Fruit fly (Drosophila melanogaster) whole organism, prepupa: Measurements from ENCODE around the gene NetB.

Experiments used
- Blimp-1 ChIP-seq: fragments of 200-800 bp; sonication (Bioruptor generic); optimal IDR thresholded peaks from 3 replicates; lab custom pipeline; 2017; ENCODE audit warnings: missing biosample characterization, missing genetic modification characterization, mild to moderate bottlenecking, moderate library complexity, missing genetic modification reagents
- CG10631 ChIP-seq: fragments of 200-800 bp; sonication (Bioruptor generic); optimal IDR thresholded peaks from 2 replicates; lab custom pipeline; 2016; ENCODE audit warnings: missing biosample characterization, missing genetic modification characterization
- CG10669 ChIP-seq: fragments of 200-800 bp; sonication (Bioruptor generic); optimal IDR thresholded peaks from 3 replicates; lab custom pipeline; 2018; ENCODE audit warnings: missing biosample characterization, mild to moderate bottlenecking, missing genetic modification characterization, moderate library complexity
- CG11294 ChIP-seq: fragments of 200-800 bp; sonication (Bioruptor generic); IDR thresholded peaks from 2 replicates; pipeline ENCODE4 v1.3.6; 2022; ENCODE audit warnings: missing biosample characterization, missing genetic modification characterization
- CG11762 ChIP-seq: fragments of 200-800 bp; sonication (Bioruptor generic); optimal IDR thresholded peaks from 3 replicates; lab custom pipeline; 2016; ENCODE audit warnings: missing biosample characterization, missing genetic modification characterization; ENCODE audit not compliant: insufficient read depth
- CG11902 ChIP-seq: fragments of 200-800 bp; sonication (Bioruptor generic); optimal IDR thresholded peaks from 3 replicates; lab custom pipeline; 2016; ENCODE audit warnings: missing biosample characterization, missing genetic modification characterization
- CG15336 ChIP-seq: fragments of 200-800 bp; sonication (Bioruptor generic); IDR thresholded peaks from 2 replicates; pipeline ENCODE4 v1.3.6; 2022; ENCODE audit warnings: missing biosample characterization, missing genetic modification characterization
- CG1621 ChIP-seq: fragments of 200-800 bp; sonication (Bioruptor generic); optimal IDR thresholded peaks from 3 replicates; lab custom pipeline; 2018; ENCODE audit warnings: missing biosample characterization, mild to moderate bottlenecking, missing genetic modification characterization
- CG16779 ChIP-seq: fragments of 200-800 bp; sonication (Bioruptor generic); optimal IDR thresholded peaks from 3 replicates; lab custom pipeline; 2017; ENCODE audit warnings: missing biosample characterization, mild to moderate bottlenecking, missing genetic modification characterization
- CG3032 ChIP-seq: fragments of 200-800 bp; optimal IDR thresholded peaks from 2 replicates; lab custom pipeline; 2019; ENCODE audit warnings: missing biosample characterization, mild to moderate bottlenecking, missing genetic modification characterization, moderate library complexity
- CG31627 ChIP-seq: fragments of 200-800 bp; sonication (Bioruptor generic); optimal IDR thresholded peaks from 3 replicates; lab custom pipeline; 2016; ENCODE audit warnings: missing biosample characterization, missing genetic modification characterization
- CG32006 ChIP-seq: fragments of 200-800 bp; sonication (Bioruptor generic); optimal IDR thresholded peaks from 3 replicates; lab custom pipeline; 2017; ENCODE audit warnings: missing biosample characterization, mild to moderate bottlenecking, missing genetic modification characterization
- CG34406 ChIP-seq: fragments of 200-800 bp; sonication (Bioruptor generic); optimal IDR thresholded peaks from 3 replicates; lab custom pipeline; 2016; ENCODE audit warnings: missing biosample characterization, missing genetic modification characterization
- CG3919 ChIP-seq: fragments of 200-800 bp; sonication (Bioruptor generic); optimal IDR thresholded peaks from 3 replicates; lab custom pipeline; 2016; ENCODE audit warnings: missing biosample characterization, missing genetic modification characterization
- CG4318 ChIP-seq: fragments of 200-800 bp; sonication (Bioruptor generic); optimal IDR thresholded peaks from 3 replicates; lab custom pipeline; 2017; ENCODE audit warnings: missing biosample characterization, mild to moderate bottlenecking, missing genetic modification characterization
- CG6163 ChIP-seq: fragments of 200-800 bp; sonication (Bioruptor generic); IDR thresholded peaks from 3 replicates; pipeline ENCODE4 v1.3.6; 2022; ENCODE audit warnings: missing biosample characterization, missing genetic modification characterization
- CG6276 ChIP-seq: fragments of 200-800 bp; sonication (Bioruptor generic); optimal IDR thresholded peaks from 2 replicates; lab custom pipeline; 2017; ENCODE audit warnings: missing biosample characterization, mild to moderate bottlenecking, missing genetic modification characterization
- CG6792 ChIP-seq: fragments of 200-800 bp; sonication (Bioruptor generic); optimal IDR thresholded peaks from 3 replicates; lab custom pipeline; 2016; ENCODE audit warnings: missing biosample characterization, missing genetic modification characterization
- CG6808 ChIP-seq: fragments of 200-800 bp; sonication (Bioruptor generic); optimal IDR thresholded peaks from 3 replicates; lab custom pipeline; 2017; ENCODE audit warnings: missing biosample characterization, missing genetic modification characterization, mild to moderate bottlenecking, moderate library complexity, missing genetic modification reagents
- CG6854 ChIP-seq: fragments of 200-800 bp; sonication (Bioruptor generic); optimal IDR thresholded peaks from 2 replicates; lab custom pipeline; 2017; ENCODE audit warnings: missing biosample characterization, mild to moderate bottlenecking, missing genetic modification characterization
- CG7368 ChIP-seq: fragments of 200-800 bp; sonication (Bioruptor generic); optimal IDR thresholded peaks from 3 replicates; lab custom pipeline; 2016; ENCODE audit warnings: missing biosample characterization, missing genetic modification characterization
- CG8632 ChIP-seq: fragments of 200-800 bp; sonication (Bioruptor generic); optimal IDR thresholded peaks from 3 replicates; lab custom pipeline; 2016; ENCODE audit warnings: missing biosample characterization, missing genetic modification characterization
- CG9139 ChIP-seq: fragments of 200-800 bp; sonication (Bioruptor generic); optimal IDR thresholded peaks from 3 replicates; lab custom pipeline; 2017; ENCODE audit warnings: missing biosample characterization, mild to moderate bottlenecking, missing genetic modification characterization
- Eip75B ChIP-seq: fragments of 200-800 bp; sonication (Bioruptor generic); optimal IDR thresholded peaks from 3 replicates; lab custom pipeline; 2016; ENCODE audit warnings: missing biosample characterization, missing genetic modification characterization
- Eip78C ChIP-seq: fragments of 200-800 bp; sonication (Bioruptor generic); peaks from one replicate; lab custom pipeline; 2016; ENCODE audit warnings: missing biosample characterization, missing genetic modification characterization
- Eip93F ChIP-seq: fragments of 200-800 bp; sonication (Bioruptor generic); optimal IDR thresholded peaks from 2 replicates; lab custom pipeline; 2016; ENCODE audit warnings: missing biosample characterization, mild to moderate bottlenecking, missing genetic modification characterization
- Ets21C ChIP-seq: fragments of 200-800 bp; sonication (Bioruptor generic); optimal IDR thresholded peaks from 3 replicates; lab custom pipeline; 2016; ENCODE audit warnings: missing biosample characterization, missing genetic modification characterization
- Ets96B ChIP-seq: fragments of 200-800 bp; optimal IDR thresholded peaks from 2 replicates; lab custom pipeline; 2019; ENCODE audit warnings: missing biosample characterization, mild to moderate bottlenecking, missing genetic modification characterization, moderate library complexity
- Gug ChIP-seq: fragments of 200-800 bp; sonication (Bioruptor generic); IDR thresholded peaks from 2 replicates; pipeline ENCODE4 v1.3.6; 2022; ENCODE audit warnings: missing biosample characterization, missing genetic modification characterization
- Hr38 ChIP-seq: sonication (Bioruptor generic); optimal IDR thresholded peaks from 2 replicates; lab custom pipeline; 2016; ENCODE audit warnings: missing biosample characterization, missing genetic modification characterization
- Hr39 ChIP-seq: fragments of 200-800 bp; sonication (Bioruptor generic); optimal IDR thresholded peaks from 2 replicates; lab custom pipeline; 2016; ENCODE audit warnings: missing biosample characterization, missing genetic modification characterization
- Hr4 ChIP-seq: fragments of 200-800 bp; sonication (Bioruptor generic); optimal IDR thresholded peaks from 3 replicates; lab custom pipeline; 2016; ENCODE audit warnings: missing biosample characterization, missing genetic modification characterization
- Lpt ChIP-seq: fragments of 200-800 bp; sonication (Bioruptor generic); optimal IDR thresholded peaks from 3 replicates; lab custom pipeline; 2016; ENCODE audit warnings: missing biosample characterization, missing genetic modification characterization
- Met ChIP-seq: fragments of 200-800 bp; sonication (Bioruptor generic); optimal IDR thresholded peaks from 3 replicates; lab custom pipeline; 2016; ENCODE audit warnings: missing biosample characterization, missing genetic modification characterization
- Smox ChIP-seq: fragments of 200-800 bp; sonication (Bioruptor generic); optimal IDR thresholded peaks from 3 replicates; lab custom pipeline; 2016; ENCODE audit warnings: missing biosample characterization, missing genetic modification characterization
- Sox102F ChIP-seq: fragments of 200-800 bp; sonication (Bioruptor generic); optimal IDR thresholded peaks from 2 replicates; lab custom pipeline; 2016; ENCODE audit warnings: missing biosample characterization, mild to moderate bottlenecking, missing genetic modification characterization
- Sox14 ChIP-seq: fragments of 200-800 bp; sonication (Bioruptor generic); optimal IDR thresholded peaks from 3 replicates; lab custom pipeline; 2016; ENCODE audit warnings: missing biosample characterization, missing genetic modification characterization
- Sox15 ChIP-seq: fragments of 200-800 bp; sonication (Bioruptor generic); optimal IDR thresholded peaks from 3 replicates; lab custom pipeline; 2016; ENCODE audit warnings: missing biosample characterization, missing genetic modification characterization
- achi ChIP-seq: fragments of 200-800 bp; sonication (Bioruptor generic); optimal IDR thresholded peaks from 3 replicates; lab custom pipeline; 2016; ENCODE audit warnings: missing biosample characterization, missing genetic modification characterization
- acj6 ChIP-seq: fragments of 200-800 bp; sonication (Bioruptor generic); optimal IDR thresholded peaks from 3 replicates; lab custom pipeline; 2016; ENCODE audit warnings: missing biosample characterization, missing genetic modification characterization
- dac ChIP-seq: fragments of 200-800 bp; sonication (Bioruptor generic); optimal IDR thresholded peaks from 2 replicates; lab custom pipeline; 2017; ENCODE audit warnings: missing biosample characterization, mild to moderate bottlenecking, missing genetic modification characterization
- eg ChIP-seq: fragments of 200-800 bp; sonication (Bioruptor generic); IDR thresholded peaks from 3 replicates; pipeline ENCODE4 v1.3.6; 2022; ENCODE audit warnings: missing biosample characterization, missing genetic modification characterization
- esn ChIP-seq: fragments of 200-800 bp; sonication (Bioruptor generic); optimal IDR thresholded peaks from 2 replicates; lab custom pipeline; 2016; ENCODE audit warnings: missing biosample characterization, mild to moderate bottlenecking, missing genetic modification characterization, moderate library complexity
- fd59A ChIP-seq: fragments of 200-800 bp; sonication (Bioruptor generic); optimal IDR thresholded peaks from 2 replicates; lab custom pipeline; 2017; ENCODE audit warnings: missing biosample characterization, mild to moderate bottlenecking, missing genetic modification characterization, missing genetic modification reagents
- fkh ChIP-seq: fragments of 200-800 bp; sonication (Bioruptor generic); optimal IDR thresholded peaks from 3 replicates; lab custom pipeline; 2017; ENCODE audit warnings: missing biosample characterization, mild to moderate bottlenecking, missing genetic modification characterization, moderate library complexity
- net ChIP-seq: fragments of 200-800 bp; sonication (Bioruptor generic); optimal IDR thresholded peaks from 3 replicates; lab custom pipeline; 2016; ENCODE audit warnings: missing biosample characterization, missing genetic modification characterization
- pdm3 ChIP-seq: fragments of 200-800 bp; sonication (Bioruptor generic); optimal IDR thresholded peaks from 3 replicates; lab custom pipeline; 2016; ENCODE audit warnings: missing biosample characterization, missing genetic modification characterization
- salr ChIP-seq, 2 experiments: fragments of 200-800 bp; sonication (Bioruptor generic); optimal IDR thresholded peaks; 3 replicates each; lab custom pipeline; 2016 to 2018; ENCODE audit warnings: missing biosample characterization in 2 of 2, missing genetic modification characterization in 2 of 2, mild to moderate bottlenecking in 1 of 2
- ss ChIP-seq, 2 experiments: fragments of 200-800 bp; sonication (Bioruptor generic); optimal IDR thresholded peaks; 2 replicates in 1 of 2; 3 replicates in 1 of 2; lab custom pipeline; 2017 to 2018; ENCODE audit warnings: mild to moderate bottlenecking in 2 of 2, missing biosample characterization in 2 of 2, missing genetic modification characterization in 2 of 2, moderate library complexity in 1 of 2
- svp ChIP-seq: fragments of 200-800 bp; sonication (Bioruptor generic); peaks from one replicate; lab custom pipeline; 2016; ENCODE audit warnings: missing biosample characterization, missing genetic modification characterization
- topi ChIP-seq: fragments of 200-800 bp; sonication (Bioruptor generic); optimal IDR thresholded peaks from 3 replicates; lab custom pipeline; 2016; ENCODE audit warnings: missing biosample characterization, missing genetic modification characterization
- vri ChIP-seq: fragments of 200-800 bp; sonication (Bioruptor generic); optimal IDR thresholded peaks from 3 replicates; lab custom pipeline; 2016; ENCODE audit warnings: missing biosample characterization, mild to moderate bottlenecking, missing genetic modification characterization

The NetB gene

dm6 chrX:14717245-14717644 lies 31.9 kb downstream of the NetB start:
- peak; percentile 4 for TF ChIP-seq Hr39 (GFP tag; lab: Kevin White, UChicago)
- TF ChIP-seq Blimp-1 (GFP tag; lab: Kevin White, UChicago) = peak; percentile 40
- TF ChIP-seq ss (GFP tag; optimal IDR thresholded peaks at IDR 0.05; lab: Kevin White, UChicago) = peak; percentile 30 to 83
- TF ChIP-seq Ets21C (GFP tag; lab: Kevin White, UChicago) = no peak
- peak; percentile 47 to 87 for TF ChIP-seq salr (GFP tag; optimal IDR thresholded peaks at IDR 0.05; lab: Kevin White, UChicago)
- TF ChIP-seq CG6276 = peak; percentile 30
- TF ChIP-seq pdm3 (GFP tag; lab: Kevin White, UChicago) = peak; percentile 70
- peak; percentile 66 for TF ChIP-seq acj6 (GFP tag; lab: Kevin White, UChicago)
- TF ChIP-seq CG10669 = peak; percentile 83
- peak; percentile 46 for TF ChIP-seq Smox
- TF ChIP-seq CG11902 (GFP tag; lab: Kevin White, UChicago) = peak; percentile 32
- peak; percentile 44 for TF ChIP-seq Sox102F (GFP tag; lab: Kevin White, UChicago)
- TF ChIP-seq Gug = peak; percentile 48
- peak; percentile 83 for TF ChIP-seq net (GFP tag; lab: Kevin White, UChicago)
- peak; percentile 47 for TF ChIP-seq Met (GFP tag; lab: Kevin White, UChicago)
- TF ChIP-seq Sox15 (GFP tag; lab: Kevin White, UChicago) = peak; percentile 17
- TF ChIP-seq fkh = peak; percentile 89
- peak; percentile 54 for TF ChIP-seq svp (GFP tag; lab: Kevin White, UChicago)
- peak; percentile 56 for TF ChIP-seq Lpt (GFP tag; lab: Kevin White, UChicago)
- TF ChIP-seq esn = peak; percentile 68
- peak; percentile 51 for TF ChIP-seq CG16779 (tag; lab: Kevin White, UChicago)
- peak; percentile 17 for TF ChIP-seq vri (GFP tag; lab: Kevin White, UChicago)
- peak; percentile 65 for TF ChIP-seq Hr38
- TF ChIP-seq CG3032 (tag; lab: Kevin White, UChicago) = peak; percentile 53
- TF ChIP-seq fd59A (GFP tag; lab: Kevin White, UChicago) = peak; percentile 74
- TF ChIP-seq CG11762 (GFP tag; lab: Kevin White, UChicago) = peak; percentile 40
- peak; percentile 69 for TF ChIP-seq CG32006 (GFP tag; lab: Kevin White, UChicago)
- peak; percentile 41 for TF ChIP-seq dac
- TF ChIP-seq CG7368 = peak; percentile 90
- TF ChIP-seq Eip75B (GFP tag; lab: Kevin White, UChicago) = peak; percentile 68
- peak; percentile 84 for TF ChIP-seq CG6163 (GFP tag; lab: Robert Waterston, UW)
- peak; percentile 5 for TF ChIP-seq CG31627 (GFP tag; lab: Kevin White, UChicago)
- TF ChIP-seq CG11294 (GFP tag; lab: Robert Waterston, UW) = peak; percentile 37; the same call in 1 of the 2 replicates
- peak; percentile 77 for TF ChIP-seq achi (GFP tag; lab: Kevin White, UChicago)
- TF ChIP-seq CG15336 (GFP tag; lab: Robert Waterston, UW) = 0 out of 2 replicates have a peak, but pooled peaks have one; percentile 26
- TF ChIP-seq topi (GFP tag; lab: Kevin White, UChicago) = peak; percentile 54
- no peak for TF ChIP-seq Eip93F (GFP tag; lab: Kevin White, UChicago)
- TF ChIP-seq eg = peak; percentile 78
- peak; percentile 73 for TF ChIP-seq CG1621 (tag; lab: Kevin White, UChicago)
- peak; percentile 85 for TF ChIP-seq Eip78C
- peak; percentile 45 for TF ChIP-seq CG6854 (GFP tag; lab: Kevin White, UChicago)
- peak; percentile 88 for TF ChIP-seq CG10631
- peak; percentile 80 for TF ChIP-seq CG6792 (GFP tag; lab: Kevin White, UChicago)
- peak; percentile 47 for TF ChIP-seq Ets96B (tag; lab: Kevin White, UChicago)
- peak; percentile 19 for TF ChIP-seq Hr4 (GFP tag; lab: Kevin White, UChicago)
- peak; percentile 45 for TF ChIP-seq Sox14
- peak; percentile 47 for TF ChIP-seq CG4318 (GFP tag; lab: Kevin White, UChicago)
- TF ChIP-seq CG3919 (GFP tag; lab: Kevin White, UChicago) = peak; percentile 80
- peak; percentile 80 for TF ChIP-seq CG8632 (GFP tag; lab: Kevin White, UChicago)
- TF ChIP-seq CG9139 (GFP tag; lab: Kevin White, UChicago) = peak; percentile 77
- peak; percentile 78 for TF ChIP-seq CG34406 (GFP tag; lab: Kevin White, UChicago)
- peak; percentile 68 for TF ChIP-seq CG6808 (GFP tag; lab: Kevin White, UChicago)
